Fruit fly (Drosophila melanogaster): ENCODE measurements around the gene lush.
A peak's percentile ranks its signal among the peaks of the same experiment; 100 is the strongest.

lush gene

dm6 chr3L:19585979-19586378 lies 19.9 kb downstream of the lush start, which contains the start of the genes CG9231 and CG9330:
Gene CG9231 (minus strand): TSS chr3L:19586003.
Gene CG9330 (plus strand): TSS chr3L:19586253.
- TF ChIP-seq gcm (GFP tag; optimal IDR thresholded peaks at IDR 0.05): peak; percentile 32
- TF ChIP-seq CG4854 (GFP tag; optimal IDR thresholded peaks at IDR 0.05): peak; percentile 31
- 0 out of 2 replicates have a peak, but pooled peaks have one; percentile 9 for TF ChIP-seq Ada2b (GFP tag; IDR thresholded peaks at IDR 0.05)
- TF ChIP-seq CG13424 (tag; optimal IDR thresholded peaks at IDR 0.05): peak; percentile 16
- no peak for TF ChIP-seq slou (GFP tag; optimal IDR thresholded peaks at IDR 0.05)
- TF ChIP-seq E2f2 (GFP tag; IDR thresholded peaks at IDR 0.05): peak; percentile 59; the same call in 1 of the 2 replicates
- peak; percentile 52; the same call in 1 of the 3 replicates for TF ChIP-seq row (GFP tag; IDR thresholded peaks at IDR 0.05)
- TF ChIP-seq CG17361 (GFP tag; IDR thresholded peaks at IDR 0.05): peak; percentile 38; the same call in 1 of the 3 replicates
- peak; percentile 5 for TF ChIP-seq Blimp-1 (GFP tag; optimal IDR thresholded peaks at IDR 0.05)
- no peak for TF ChIP-seq Spps (tag; optimal IDR thresholded peaks at IDR 0.05)
- peak; percentile 65 for TF ChIP-seq CG10431 (GFP tag; optimal IDR thresholded peaks at IDR 0.05)
- peak; percentile 32 for TF ChIP-seq jumu (GFP tag; optimal IDR thresholded peaks at IDR 0.05)
- TF ChIP-seq CG7839 (tag; optimal IDR thresholded peaks at IDR 0.05): peak; percentile 2
- peak; percentile 41 for TF ChIP-seq CG13775 (GFP tag; optimal IDR thresholded peaks at IDR 0.05)
- peak in 1 of 2 experiments; percentile 46 for TF ChIP-seq insv (GFP tag; optimal IDR thresholded peaks at IDR 0.05)
- peak; percentile 57 for TF ChIP-seq CG30020 (tag; optimal IDR thresholded peaks at IDR 0.05)
- peak; percentile 55 for TF ChIP-seq Ets65A (GFP tag)
- TF ChIP-seq Nf-YC (tag; optimal IDR thresholded peaks at IDR 0.05): peak; percentile 38
- TF ChIP-seq ems (GFP tag; optimal IDR thresholded peaks at IDR 0.05): peak; percentile 9
- no peak for TF ChIP-seq fd3F (GFP tag; optimal IDR thresholded peaks at IDR 0.05)
- TF ChIP-seq CG15601 (tag; optimal IDR thresholded peaks at IDR 0.05): peak; percentile 61
- no peak for TF ChIP-seq pan (optimal IDR thresholded peaks at IDR 0.05)
- TF ChIP-seq pan (GFP tag; optimal IDR thresholded peaks at IDR 0.05 in 1 of 2, IDR thresholded peaks at IDR 0.05 in 1 of 2): peak in 1 of 2 experiments; percentile 60
- TF ChIP-seq PHDP (tag; optimal IDR thresholded peaks at IDR 0.05): peak; percentile 9
- peak; percentile 22 for TF ChIP-seq CG10543 (GFP tag; optimal IDR thresholded peaks at IDR 0.05)
- TF ChIP-seq CG8290 (GFP tag; optimal IDR thresholded peaks at IDR 0.05): peak; percentile 33
- TF ChIP-seq CG8290 (tag; optimal IDR thresholded peaks at IDR 0.05): no peak
- peak; percentile 80 for TF ChIP-seq Sin3A (optimal IDR thresholded peaks at IDR 0.05)
- peak; percentile 18 for TF ChIP-seq pum (GFP tag; optimal IDR thresholded peaks at IDR 0.05)
- TF ChIP-seq trem (tag; optimal IDR thresholded peaks at IDR 0.05): peak; percentile 84
- TF ChIP-seq MESR4 (GFP tag; optimal IDR thresholded peaks at IDR 0.05): peak; percentile 45
- TF ChIP-seq zfh1 (GFP tag; IDR thresholded peaks at IDR 0.05): 0 out of 3 replicates have a peak, but pooled peaks have one; percentile 5
- 0 out of 3 replicates have a peak, but pooled peaks have one; percentile 55 for TF ChIP-seq CG7357 (GFP tag; IDR thresholded peaks at IDR 0.05)
- peak; percentile 85 for TF ChIP-seq CG4617 (GFP tag; optimal IDR thresholded peaks at IDR 0.05; ENCODE audit: borderline replicate concordance)
- TF ChIP-seq Bteb2 (GFP tag; optimal IDR thresholded peaks at IDR 0.05): peak; percentile 14
- TF ChIP-seq Side (GFP tag; optimal IDR thresholded peaks at IDR 0.05): peak; percentile 5
- TF ChIP-seq CG12659 (GFP tag; optimal IDR thresholded peaks at IDR 0.05): peak; percentile 84
- TF ChIP-seq Lhr (GFP tag; optimal IDR thresholded peaks at IDR 0.05): peak; percentile 69
- TF ChIP-seq Aef1 (GFP tag; IDR thresholded peaks at IDR 0.05): no peak
- TF ChIP-seq CG14965 (GFP tag; optimal IDR thresholded peaks at IDR 0.05; ENCODE audit: borderline replicate concordance): no peak
- TF ChIP-seq Pdp1 (GFP tag; optimal IDR thresholded peaks at IDR 0.05): peak; percentile 13 to 14
- TF ChIP-seq tll (GFP tag; optimal IDR thresholded peaks at IDR 0.05): peak in 1 of 2 experiments; percentile 77
- peak; percentile 3 for TF ChIP-seq Dad (GFP tag; optimal IDR thresholded peaks at IDR 0.05)
- no peak for TF ChIP-seq Sry-β (GFP tag; optimal IDR thresholded peaks at IDR 0.05)
- peak; percentile 91 for TF ChIP-seq CG3995 (GFP tag; optimal IDR thresholded peaks at IDR 0.05)
- peak; percentile 33; the same call in 1 of the 2 replicates for TF ChIP-seq CG17328 (GFP tag; IDR thresholded peaks at IDR 0.05)
- no peak for TF ChIP-seq Atf6 (GFP tag; IDR thresholded peaks at IDR 0.05)
- TF ChIP-seq CG7987 (GFP tag; optimal IDR thresholded peaks at IDR 0.05): no peak
- peak; percentile 54 for TF ChIP-seq CG17829 (tag; optimal IDR thresholded peaks at IDR 0.05)
- no peak for TF ChIP-seq scrt (GFP tag; optimal IDR thresholded peaks at IDR 0.05)
- no peak for TF ChIP-seq hth (optimal IDR thresholded peaks at IDR 0.05)
